Worm (Caenorhabditis elegans) whole organism, L2 larva: ENCODE measurements around the gene gtbp-1.

Experiments
- R02D3.7 ChIP-seq: fragments of 150-350 bp; optimal IDR thresholded peaks from 2 replicates; lab custom pipeline; 2014; ENCODE audit warnings: missing biosample characterization, missing genetic modification characterization
- aly-2 ChIP-seq: fragments of 150-350 bp; optimal IDR thresholded peaks from 2 replicates; lab custom pipeline; 2014; ENCODE audit warnings: missing biosample characterization, missing genetic modification characterization
- blmp-1 ChIP-seq: sonication (generic microtip); optimal IDR thresholded peaks from 2 replicates; lab custom pipeline; 2017; ENCODE audit warnings: missing genetic modification characterization, mild to moderate bottlenecking, missing compliant biosample characterization, antibody characterized with exemption, moderate library complexity; ENCODE audit not compliant: insufficient read depth
- elt-3 ChIP-seq: sonication (generic microtip); optimal IDR thresholded peaks from 2 replicates; lab custom pipeline; 2017; ENCODE audit warnings: missing biosample characterization, missing genetic modification characterization
- nhr-129 ChIP-seq: fragments of 150-350 bp; optimal IDR thresholded peaks from 2 replicates; lab custom pipeline; 2014; ENCODE audit warnings: missing biosample characterization, missing genetic modification characterization
- nhr-25 ChIP-seq: fragments of 150-350 bp; sonication (generic microtip); optimal IDR thresholded peaks from 3 replicates; lab custom pipeline; 2014; ENCODE audit warnings: missing biosample characterization, missing genetic modification characterization
- unc-39 ChIP-seq: fragments of 150-350 bp; optimal IDR thresholded peaks from 2 replicates; lab custom pipeline; 2014; ENCODE audit warnings: missing biosample characterization, missing genetic modification characterization

ce11 chrIV:10157034-10157433 is 28.3 kb upstream of the gtbp-1 start:
- TF ChIP-seq unc-39 (tag; lab: Kevin White, UChicago): no peak
- TF ChIP-seq aly-2 (tag; lab: Kevin White, UChicago): no peak
- no peak for TF ChIP-seq R02D3.7 (tag; lab: Kevin White, UChicago)
- TF ChIP-seq nhr-129 (tag; lab: Kevin White, UChicago): no peak
- no peak for TF ChIP-seq nhr-25 (tag; lab: Kevin White, UChicago)
- TF ChIP-seq blmp-1: no peak
- no peak for TF ChIP-seq elt-3 (tag; lab: Kevin White, UChicago)
